Worm (Caenorhabditis elegans) whole organism, young adult: ENCODE data around the gene odr-7.

Experiments used
- C17E4.6 ChIP-seq: fragments of 200-800 bp; sonication (Bioruptor generic); IDR thresholded peaks from 2 replicates; pipeline ENCODE4 v1.3.6; 2022; ENCODE audit warnings: missing genetic modification reagents, missing genetic modification characterization, missing compliant biosample characterization
- F22D6.2 ChIP-seq: sonication (generic microtip); optimal IDR thresholded peaks from 2 replicates; lab custom pipeline; 2016; ENCODE audit warnings: mild to moderate bottlenecking, missing genetic modification characterization, missing compliant biosample characterization
- F49E8.2 ChIP-seq: sonication (generic microtip); optimal IDR thresholded peaks from 3 replicates; lab custom pipeline; 2017; ENCODE audit warnings: missing genetic modification characterization, mild to moderate bottlenecking, missing compliant biosample characterization, antibody characterized with exemption, moderate library complexity; ENCODE audit not compliant: insufficient read depth
- ama-1 ChIP-seq, 3 experiments: fragments of 150-350 bp in 1 of 3; sonication (generic microtip) in 2 of 3; optimal IDR thresholded peaks; 2 replicates each; lab custom pipeline; 2014 to 2018; ENCODE audit warnings: missing biosample characterization in 2 of 3, missing genetic modification characterization in 2 of 3, missing genetic modification reagents in 2 of 3
- atf-7 ChIP-seq: sonication (generic microtip); optimal IDR thresholded peaks from 2 replicates; lab custom pipeline; 2017; ENCODE audit warnings: mild to moderate bottlenecking, missing genetic modification characterization, missing compliant biosample characterization
- dpff-1 ChIP-seq: sonication (generic microtip); optimal IDR thresholded peaks from 2 replicates; lab custom pipeline; 2017; ENCODE audit warnings: mild to moderate bottlenecking, missing genetic modification characterization, missing compliant biosample characterization
- ets-4 ChIP-seq: fragments of 200-800 bp; sonication (Bioruptor generic); optimal IDR thresholded peaks from 2 replicates; lab custom pipeline; 2018; ENCODE audit warnings: mild to moderate bottlenecking, missing genetic modification characterization, missing compliant biosample characterization
- hlh-26 ChIP-seq: fragments of 200-800 bp; sonication (Bioruptor generic); conservative IDR thresholded peaks from 2 replicates; pipeline ENCODE4 v1.3.6; 2022; ENCODE audit warnings: missing genetic modification reagents, missing genetic modification characterization, missing compliant biosample characterization
- let-526 ChIP-seq: fragments of 200-800 bp; sonication (Bioruptor generic); IDR thresholded peaks from 2 replicates; pipeline ENCODE4 v1.3.6; 2022; ENCODE audit warnings: missing genetic modification reagents, missing genetic modification characterization, missing compliant biosample characterization
- nfya-1 ChIP-seq: sonication (generic microtip); optimal IDR thresholded peaks from 2 replicates; lab custom pipeline; 2017; ENCODE audit warnings: antibody characterized with exemption, missing compliant biosample characterization, missing genetic modification characterization, borderline replicate concordance; ENCODE audit not compliant: insufficient read depth
- rec-8 ChIP-seq, 2 experiments: sonication (generic microtip); optimal IDR thresholded peaks; 2 replicates each; lab custom pipeline; 2016; ENCODE audit warnings: mild to moderate bottlenecking in 2 of 2, missing genetic modification characterization in 2 of 2, missing genetic modification reagents in 2 of 2, missing genotype in 2 of 2, missing biosample characterization in 1 of 2, missing compliant biosample characterization in 1 of 2, moderate library complexity in 1 of 2
- sea-2 ChIP-seq: fragments of 200-800 bp; sonication (Bioruptor generic); IDR thresholded peaks from 2 replicates; pipeline ENCODE4 v1.3.6; 2022; ENCODE audit warnings: missing genetic modification characterization, missing compliant biosample characterization

DNA sequence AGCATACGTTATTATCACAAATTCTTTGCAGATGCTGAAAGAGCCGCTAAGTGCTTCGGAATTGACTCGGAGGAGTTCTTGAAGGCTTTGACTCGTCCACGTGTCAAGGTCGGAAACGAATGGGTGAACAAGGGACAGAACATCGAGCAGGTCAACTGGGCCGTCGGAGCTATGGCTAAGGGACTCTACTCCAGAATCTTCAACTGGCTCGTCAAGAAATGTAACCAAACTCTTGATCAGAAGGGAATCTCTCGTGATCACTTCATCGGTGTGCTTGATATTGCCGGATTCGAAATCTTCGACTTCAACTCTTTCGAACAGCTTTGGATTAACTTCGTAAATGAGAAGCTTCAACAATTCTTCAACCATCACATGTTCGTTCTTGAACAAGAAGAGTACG lies 8.4 kb upstream of the odr-7 start:
- TF ChIP-seq sea-2 (GFP tag; lab: Robert Waterston, UW) (no peak), ama-1 (optimal IDR thresholded peaks at IDR 0.05; lab: Kevin White, UChicago) (no peak), ama-1 (GFP tag; optimal IDR thresholded peaks at IDR 0.05; lab: Kevin White, UChicago) (no peak), atf-7 (no peak), dpff-1 (no peak), rec-8 (tag; optimal IDR thresholded peaks at IDR 0.05; lab: Kevin White, UChicago) (no peak), ets-4 (GFP tag; lab: Kevin White, UChicago) (no peak), hlh-26 (GFP tag; lab: Robert Waterston, UW) (no peak), nfya-1 (tag; lab: Kevin White, UChicago) (no peak), C17E4.6 (GFP tag; lab: Robert Waterston, UW) (no peak), let-526 (GFP tag; lab: Robert Waterston, UW) (no peak), F22D6.2 (tag; lab: Kevin White, UChicago) (no peak), F49E8.2 (tag; lab: Kevin White, UChicago) (no peak)
